Fruit fly (Drosophila melanogaster) whole organism: ENCODE results near the gene pav.

Source experiments
- CG8478 ChIP-seq: fragments of >200 bp; optimal IDR thresholded peaks from 2 replicates; lab custom pipeline; 2018; ENCODE audit warnings: inconsistent platforms
- Dll ChIP-seq: fragments of >200 bp; optimal IDR thresholded peaks from 2 replicates; lab custom pipeline; 2017
- EcR ChIP-seq, 2 experiments: fragments of >200 bp; optimal IDR thresholded peaks; 2 replicates each; lab custom pipeline; 2017; ENCODE audit warnings: missing biosample characterization in 2 of 2, missing genetic modification characterization in 2 of 2, missing genetic modification reagents in 2 of 2
- pan ChIP-seq: fragments of >200 bp; optimal IDR thresholded peaks from 2 replicates; lab custom pipeline; 2017
- psq ChIP-seq: fragments of >200 bp; optimal IDR thresholded peaks from 2 replicates; lab custom pipeline; 2017
- usp ChIP-seq: fragments of >200 bp; optimal IDR thresholded peaks from 2 replicates; lab custom pipeline; 2017; ENCODE audit warnings: missing biosample characterization, missing genetic modification characterization, mixed read lengths

DNA sequence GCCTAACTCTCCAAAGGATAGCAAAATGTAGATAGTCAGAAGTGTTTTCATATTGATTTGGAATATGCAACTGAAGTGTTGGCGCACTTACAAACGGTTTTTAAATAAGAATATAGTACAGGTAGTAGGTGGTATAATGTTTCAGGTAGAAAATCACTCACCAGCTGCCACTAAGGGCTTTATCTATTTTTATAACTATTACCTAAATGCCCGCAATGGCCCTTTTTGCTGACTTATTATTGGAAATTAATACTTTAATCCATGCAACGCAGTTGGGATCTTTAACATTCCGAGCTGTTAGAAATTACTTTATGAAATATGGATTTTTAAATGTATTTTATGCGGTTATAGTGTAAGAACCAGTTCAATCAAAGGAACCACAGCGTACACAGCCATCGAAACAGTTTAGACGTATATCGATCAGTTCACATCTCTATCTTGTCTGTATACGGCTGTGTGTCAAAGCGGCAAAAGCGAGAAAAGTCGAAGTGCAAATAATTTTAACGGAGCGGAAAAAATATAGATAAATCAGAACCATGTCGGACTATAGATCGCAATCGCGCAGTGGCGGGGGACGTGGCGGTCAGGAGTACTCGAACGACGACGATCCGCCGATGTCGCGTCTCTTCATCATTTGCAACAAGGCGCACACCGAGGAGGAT lies 41.0 kb downstream of the pav start, which contains the start of the genes srw and CG1316:
- no peak for TF ChIP-seq psq (lab: Kevin White, UChicago)
- TF ChIP-seq CG8478 (lab: Kevin White, UChicago) = no peak
- no peak for TF ChIP-seq usp (GFP tag; lab: Kevin White, UChicago)
- TF ChIP-seq EcR (GFP tag; optimal IDR thresholded peaks at IDR 0.05; lab: Kevin White, UChicago) = no peak
- TF ChIP-seq Dll (lab: Kevin White, UChicago) = no peak
- TF ChIP-seq pan = no peak
